Fruit fly (Drosophila melanogaster) whole organism, embryonic: Measurements from ENCODE around the gene CG7634.

ENCODE experiments used
- CG11093 ChIP-seq: fragments of 200-800 bp; sonication (Bioruptor generic); IDR thresholded peaks from 3 replicates; pipeline ENCODE4 v1.3.6; 2022; ENCODE audit warnings: missing biosample characterization, missing genetic modification characterization
- CG11723 ChIP-seq: fragments of 200-800 bp; sonication (Bioruptor generic); optimal IDR thresholded peaks from 2 replicates; lab custom pipeline; 2017; ENCODE audit warnings: missing biosample characterization, mild to moderate bottlenecking, missing genetic modification characterization
- CG12155 ChIP-seq: fragments of 200-800 bp; sonication (Bioruptor generic); optimal IDR thresholded peaks from 3 replicates; lab custom pipeline; 2016; ENCODE audit warnings: missing biosample characterization, missing genetic modification characterization
- CG12219 ChIP-seq: fragments of 200-800 bp; sonication (Bioruptor generic); optimal IDR thresholded peaks from 3 replicates; lab custom pipeline; 2018; ENCODE audit warnings: missing biosample characterization, mild to moderate bottlenecking, missing genetic modification characterization
- CG1602 ChIP-seq: fragments of 200-800 bp; sonication (Bioruptor generic); optimal IDR thresholded peaks from 3 replicates; lab custom pipeline; 2016; ENCODE audit warnings: missing biosample characterization, missing genetic modification characterization
- CG1603 ChIP-seq: fragments of 200-800 bp; sonication (Bioruptor generic); optimal IDR thresholded peaks from 2 replicates; lab custom pipeline; 2019; ENCODE audit warnings: missing biosample characterization, mild to moderate bottlenecking, missing genetic modification characterization, moderate library complexity
- CG16813 ChIP-seq: fragments of 200-800 bp; sonication (Bioruptor generic); IDR thresholded peaks from 3 replicates; pipeline ENCODE4 v1.3.6; 2022; ENCODE audit warnings: missing biosample characterization, missing genetic modification characterization; ENCODE audit not compliant: partially characterized antibody
- CG17568 ChIP-seq: fragments of 200-800 bp; sonication (Bioruptor generic); optimal IDR thresholded peaks from 2 replicates; lab custom pipeline; 2018; ENCODE audit warnings: missing biosample characterization, mild to moderate bottlenecking, missing genetic modification characterization, moderate library complexity
- CG1792 ChIP-seq: fragments of 200-800 bp; sonication (Bioruptor generic); optimal IDR thresholded peaks from 2 replicates; lab custom pipeline; 2016; ENCODE audit warnings: missing biosample characterization, missing genetic modification characterization
- CG18262 ChIP-seq: fragments of 200-800 bp; optimal IDR thresholded peaks from 3 replicates; lab custom pipeline; 2019; ENCODE audit warnings: missing biosample characterization, mild to moderate bottlenecking, missing genetic modification characterization, moderate library complexity
- CG2120 ChIP-seq: fragments of 200-800 bp; sonication (Bioruptor generic); optimal IDR thresholded peaks from 3 replicates; lab custom pipeline; 2016; ENCODE audit warnings: missing biosample characterization, missing genetic modification characterization
- CG2202 ChIP-seq: fragments of 200-800 bp; sonication (Bioruptor generic); optimal IDR thresholded peaks from 2 replicates; lab custom pipeline; 2018; ENCODE audit warnings: missing biosample characterization, mild to moderate bottlenecking, missing genetic modification characterization
- CG2712 ChIP-seq: fragments of 200-800 bp; optimal IDR thresholded peaks from 3 replicates; lab custom pipeline; 2019; ENCODE audit warnings: missing biosample characterization, mild to moderate bottlenecking, missing genetic modification characterization, moderate library complexity
- CG30431 ChIP-seq: fragments of 200-800 bp; sonication (Bioruptor generic); optimal IDR thresholded peaks from 2 replicates; lab custom pipeline; 2017; ENCODE audit warnings: missing biosample characterization, missing genetic modification characterization
- CG32532 ChIP-seq: fragments of 200-800 bp; sonication (Bioruptor generic); IDR thresholded peaks from 2 replicates; pipeline ENCODE4 v1.3.6; 2022; ENCODE audit warnings: missing biosample characterization, missing genetic modification characterization
- CG4404 ChIP-seq: fragments of 200-800 bp; sonication (Bioruptor generic); IDR thresholded peaks from 2 replicates; pipeline ENCODE4 v1.3.6; 2022; ENCODE audit warnings: missing biosample characterization, missing genetic modification characterization
- CG6813 ChIP-seq: fragments of 200-800 bp; sonication (Bioruptor generic); optimal IDR thresholded peaks from 2 replicates; lab custom pipeline; 2017; ENCODE audit warnings: missing biosample characterization, missing genetic modification characterization, mild to moderate bottlenecking, moderate library complexity, missing genetic modification reagents
- CG7839 ChIP-seq: fragments of 200-800 bp; sonication (Bioruptor generic); optimal IDR thresholded peaks from 3 replicates; lab custom pipeline; 2018; ENCODE audit warnings: missing biosample characterization, mild to moderate bottlenecking, missing genetic modification characterization, moderate library complexity
- CG8281 ChIP-seq: fragments of 200-800 bp; sonication (Bioruptor generic); optimal IDR thresholded peaks from 2 replicates; lab custom pipeline; 2018; ENCODE audit warnings: missing biosample characterization, mild to moderate bottlenecking, missing genetic modification characterization, moderate library complexity
- CG9609 ChIP-seq: fragments of 200-800 bp; sonication (Bioruptor generic); optimal IDR thresholded peaks from 3 replicates; lab custom pipeline; 2016; ENCODE audit warnings: missing biosample characterization, missing genetic modification characterization
- CG9876 ChIP-seq: fragments of 200-800 bp; sonication (Bioruptor generic); optimal IDR thresholded peaks from 2 replicates; lab custom pipeline; 2016; ENCODE audit warnings: missing biosample characterization, missing genetic modification characterization
- CHES-1-like ChIP-seq: fragments of 200-800 bp; sonication (Bioruptor generic); optimal IDR thresholded peaks from 2 replicates; lab custom pipeline; 2016; ENCODE audit warnings: missing biosample characterization, missing genetic modification characterization
- CTCF ChIP-seq: fragments of 200-800 bp; sonication (Bioruptor generic); optimal IDR thresholded peaks from 2 replicates; lab custom pipeline; 2017; ENCODE audit warnings: missing biosample characterization, mild to moderate bottlenecking, missing genetic modification characterization, moderate library complexity
- Dad ChIP-seq: fragments of 200-800 bp; sonication (Bioruptor generic); optimal IDR thresholded peaks from 3 replicates; lab custom pipeline; 2016; ENCODE audit warnings: missing biosample characterization, missing genetic modification characterization
- Dip3 ChIP-seq: fragments of 200-800 bp; sonication (Bioruptor generic); optimal IDR thresholded peaks from 3 replicates; lab custom pipeline; 2016; ENCODE audit warnings: missing biosample characterization, missing genetic modification characterization
- Dll ChIP-seq: fragments of 200-800 bp; sonication (Bioruptor generic); IDR thresholded peaks from 4 replicates; pipeline ENCODE4 v1.3.6; 2022; ENCODE audit warnings: missing biosample characterization, missing genetic modification characterization; ENCODE audit not compliant: partially characterized antibody
- Dp ChIP-seq: fragments of 200-800 bp; sonication (Bioruptor generic); optimal IDR thresholded peaks from 2 replicates; lab custom pipeline; 2018; ENCODE audit warnings: missing biosample characterization, mild to moderate bottlenecking, missing genetic modification characterization, moderate library complexity
- Hey ChIP-seq: fragments of 200-800 bp; sonication (Bioruptor generic); optimal IDR thresholded peaks from 3 replicates; lab custom pipeline; 2018; ENCODE audit warnings: missing biosample characterization, mild to moderate bottlenecking, missing genetic modification characterization
- Sin3A ChIP-seq: fragments of >200 bp; optimal IDR thresholded peaks from 2 replicates; lab custom pipeline; 2018
- Tbp ChIP-seq: fragments of >200 bp; optimal IDR thresholded peaks from 2 replicates; lab custom pipeline; 2018; ENCODE audit warnings: missing biosample characterization, missing genetic modification characterization
- YL-1 ChIP-seq: fragments of 200-800 bp; sonication (Bioruptor generic); optimal IDR thresholded peaks from 3 replicates; lab custom pipeline; 2017; ENCODE audit warnings: missing biosample characterization, mild to moderate bottlenecking, missing genetic modification characterization
- ab ChIP-seq: fragments of 200-800 bp; sonication (Bioruptor generic); optimal IDR thresholded peaks from 2 replicates; lab custom pipeline; 2016; ENCODE audit warnings: missing biosample characterization, missing genetic modification characterization
- ato ChIP-seq: fragments of 200-800 bp; sonication (Bioruptor generic); IDR thresholded peaks from 2 replicates; pipeline ENCODE4 v1.3.6; 2022; ENCODE audit warnings: missing biosample characterization, missing genetic modification characterization; ENCODE audit not compliant: partially characterized antibody
- az2 ChIP-seq: fragments of 200-800 bp; sonication (Bioruptor generic); optimal IDR thresholded peaks from 3 replicates; lab custom pipeline; 2016; ENCODE audit warnings: missing biosample characterization, missing genetic modification characterization
- ci ChIP-seq: fragments of 200-800 bp; sonication (Bioruptor generic); IDR thresholded peaks from 3 replicates; pipeline ENCODE4 v1.3.6; 2022; ENCODE audit warnings: missing biosample characterization, missing genetic modification characterization
- crol ChIP-seq: fragments of 200-800 bp; sonication (Bioruptor generic); IDR thresholded peaks from 2 replicates; pipeline ENCODE4 v1.3.6; 2022; ENCODE audit warnings: missing biosample characterization, missing genetic modification characterization
- danr ChIP-seq: fragments of 200-800 bp; sonication (Bioruptor generic); IDR thresholded peaks from 2 replicates; pipeline ENCODE4 v1.3.6; 2022; ENCODE audit warnings: missing biosample characterization, missing genetic modification characterization
- exex ChIP-seq: fragments of 200-800 bp; sonication (Bioruptor generic); optimal IDR thresholded peaks from 4 replicates; lab custom pipeline; 2018; ENCODE audit warnings: missing biosample characterization, mild to moderate bottlenecking, missing genetic modification characterization, moderate library complexity
- fu2 ChIP-seq: fragments of 200-800 bp; sonication (Bioruptor generic); optimal IDR thresholded peaks from 2 replicates; lab custom pipeline; 2016; ENCODE audit warnings: missing biosample characterization, missing genetic modification characterization
- gcm2 ChIP-seq: fragments of 200-800 bp; sonication (Bioruptor generic); optimal IDR thresholded peaks from 2 replicates; lab custom pipeline; 2016; ENCODE audit warnings: missing biosample characterization, missing genetic modification characterization
- grn ChIP-seq: fragments of 200-800 bp; sonication (Bioruptor generic); optimal IDR thresholded peaks from 3 replicates; lab custom pipeline; 2017; ENCODE audit warnings: missing biosample characterization, missing genetic modification characterization
- jigr1 ChIP-seq: fragments of 200-800 bp; sonication (Bioruptor generic); IDR thresholded peaks from 3 replicates; pipeline ENCODE4 v1.3.6; 2022; ENCODE audit warnings: missing biosample characterization, missing genetic modification characterization
- lbe ChIP-seq: fragments of 200-800 bp; sonication (Bioruptor generic); optimal IDR thresholded peaks from 2 replicates; lab custom pipeline; 2016; ENCODE audit warnings: missing biosample characterization, mild to moderate bottlenecking, missing genetic modification characterization
- mam ChIP-seq: fragments of 200-800 bp; sonication (Bioruptor generic); optimal IDR thresholded peaks from 3 replicates; lab custom pipeline; 2016; ENCODE audit warnings: missing biosample characterization, missing genetic modification characterization
- nerfin-2 ChIP-seq: fragments of 200-800 bp; sonication (Bioruptor generic); IDR thresholded peaks from 2 replicates; pipeline ENCODE4 v1.3.6; 2022; ENCODE audit warnings: missing biosample characterization, missing genetic modification characterization; ENCODE audit not compliant: partially characterized antibody
- odd ChIP-seq: fragments of 200-800 bp; sonication (Bioruptor generic); optimal IDR thresholded peaks from 2 replicates; lab custom pipeline; 2017; ENCODE audit warnings: missing biosample characterization, mild to moderate bottlenecking, missing genetic modification characterization
- pzg ChIP-seq: fragments of 200-800 bp; sonication (Bioruptor generic); optimal IDR thresholded peaks from 3 replicates; lab custom pipeline; 2018; ENCODE audit warnings: missing biosample characterization, mild to moderate bottlenecking, missing genetic modification characterization, moderate library complexity
- rib ChIP-seq: fragments of 200-800 bp; sonication (Bioruptor generic); IDR thresholded peaks from 2 replicates; pipeline ENCODE4 v1.3.6; 2022; ENCODE audit warnings: missing biosample characterization, missing genetic modification characterization
- tin ChIP-seq: fragments of 200-800 bp; sonication (Bioruptor generic); optimal IDR thresholded peaks from 3 replicates; lab custom pipeline; 2016; ENCODE audit warnings: missing biosample characterization, missing genetic modification characterization
- tna ChIP-seq: fragments of 200-800 bp; sonication (Bioruptor generic); IDR thresholded peaks from 2 replicates; pipeline ENCODE4 v1.3.6; 2022; ENCODE audit warnings: missing biosample characterization, missing genetic modification characterization; ENCODE audit not compliant: partially characterized antibody
- wor ChIP-seq: fragments of 200-800 bp; sonication (Bioruptor generic); IDR thresholded peaks from 2 replicates; pipeline ENCODE4 v1.3.6; 2022; ENCODE audit warnings: missing biosample characterization, missing genetic modification characterization
- z ChIP-seq: fragments of 200-800 bp; sonication (Bioruptor generic); IDR thresholded peaks from 3 replicates; pipeline ENCODE4 v1.3.6; 2022; ENCODE audit warnings: missing biosample characterization, missing genetic modification characterization
- zen2 ChIP-seq: fragments of 200-800 bp; sonication (Bioruptor generic); IDR thresholded peaks from 3 replicates; pipeline ENCODE4 v1.3.6; 2022; ENCODE audit warnings: missing biosample characterization, missing genetic modification characterization; ENCODE audit not compliant: partially characterized antibody

Gene CG7634

dm6 chr3L:21536857-21537256 is 28.4 kb upstream of the CG7634 start, which contains the start of gene Rpn10 (continued):
- TF ChIP-seq gcm2: no peak
- peak; percentile 71 for TF ChIP-seq YL-1 (GFP tag; lab: Kevin White, UChicago)
- TF ChIP-seq jigr1 (GFP tag; lab: Robert Waterston, UW): no peak
- peak; percentile 96 for TF ChIP-seq zen2
- TF ChIP-seq CTCF: peak; percentile 73
- no peak for TF ChIP-seq Tbp (GFP tag; lab: Kevin White, UChicago)
- peak; percentile 83 for TF ChIP-seq CG1603
- no peak for TF ChIP-seq z (GFP tag; lab: Robert Waterston, UW)
- TF ChIP-seq Sin3A (lab: Kevin White, UChicago): peak; percentile 27
- TF ChIP-seq CG2120 (GFP tag; lab: Kevin White, UChicago): peak; percentile 54
- peak; percentile 53 for TF ChIP-seq CG2712 (tag; lab: Kevin White, UChicago)
- TF ChIP-seq CG17568: no peak
- TF ChIP-seq mam (GFP tag; lab: Kevin White, UChicago): peak; percentile 38
- no peak for TF ChIP-seq CG9609 (GFP tag; lab: Kevin White, UChicago)
- no peak for TF ChIP-seq odd (GFP tag; lab: Kevin White, UChicago)
- TF ChIP-seq CHES-1-like (GFP tag; lab: Kevin White, UChicago): peak; percentile 44
- TF ChIP-seq CG16813 (GFP tag; lab: Robert Waterston, UW): peak; percentile 99
- TF ChIP-seq Dad (GFP tag; lab: Kevin White, UChicago): no peak
- no peak for TF ChIP-seq CG1792
- TF ChIP-seq CG11723: no peak
- no peak for TF ChIP-seq exex (tag; lab: Kevin White, UChicago)
- TF ChIP-seq CG2202 (tag; lab: Kevin White, UChicago): no peak
- peak; percentile 7 for TF ChIP-seq tin
- TF ChIP-seq fu2 (GFP tag; lab: Kevin White, UChicago): no peak
- TF ChIP-seq CG7839: no peak
- peak; percentile 95 for TF ChIP-seq Dll (GFP tag; lab: Robert Waterston, UW)
- TF ChIP-seq rib (GFP tag; lab: Robert Waterston, UW): no peak
- no peak for TF ChIP-seq lbe
- no peak for TF ChIP-seq CG12219 (GFP tag; lab: Kevin White, UChicago)
- TF ChIP-seq nerfin-2: peak; percentile 90
- peak; percentile 59 for TF ChIP-seq Dp (GFP tag; lab: Kevin White, UChicago)
- peak; percentile 7 for TF ChIP-seq CG18262
- no peak for TF ChIP-seq wor (GFP tag; lab: Robert Waterston, UW)
- no peak for TF ChIP-seq ab
- no peak for TF ChIP-seq CG4404 (GFP tag; lab: Robert Waterston, UW)
- no peak for TF ChIP-seq CG30431
- TF ChIP-seq grn (GFP tag; lab: Kevin White, UChicago): no peak
- TF ChIP-seq ato (GFP tag; lab: Robert Waterston, UW): peak; percentile 97
- TF ChIP-seq pzg: peak; percentile 94
- peak; percentile 23 for TF ChIP-seq CG1602 (GFP tag; lab: Kevin White, UChicago)
- peak; percentile 6 for TF ChIP-seq az2 (GFP tag; lab: Kevin White, UChicago)
- TF ChIP-seq danr (GFP tag; lab: Robert Waterston, UW): no peak
- no peak for TF ChIP-seq ci (GFP tag; lab: Robert Waterston, UW)
- peak; percentile 21 for TF ChIP-seq Dip3 (GFP tag; lab: Kevin White, UChicago)
- peak; percentile 42 for TF ChIP-seq CG12155 (GFP tag; lab: Kevin White, UChicago)
- TF ChIP-seq CG6813 (GFP tag; lab: Kevin White, UChicago): no peak
- no peak for TF ChIP-seq CG11093
- TF ChIP-seq Hey (tag; lab: Kevin White, UChicago): no peak
- no peak for TF ChIP-seq CG9876 (GFP tag; lab: Kevin White, UChicago)
- no peak for TF ChIP-seq crol (GFP tag; lab: Robert Waterston, UW)
- TF ChIP-seq tna: peak; percentile 94
- TF ChIP-seq CG8281: no peak
- TF ChIP-seq CG32532: peak; percentile 71
